Fruit fly (Drosophila melanogaster) whole organism, embryonic: ENCODE measurements around the gene CG11893.

Experiments
- ATbp ChIP-seq: fragments of 200-800 bp; sonication (Bioruptor generic); optimal IDR thresholded peaks from 2 replicates; lab custom pipeline; 2017; ENCODE audit warnings: missing biosample characterization, mild to moderate bottlenecking, missing genetic modification characterization, missing genetic modification reagents
- CG11085 ChIP-seq: fragments of 200-800 bp; sonication (Bioruptor generic); IDR thresholded peaks from 2 replicates; pipeline ENCODE4 v1.3.6; 2022; ENCODE audit warnings: missing biosample characterization, missing genetic modification characterization
- CG11398 ChIP-seq: fragments of 200-800 bp; sonication (Bioruptor generic); optimal IDR thresholded peaks from 2 replicates; lab custom pipeline; 2016; ENCODE audit warnings: missing biosample characterization, missing genetic modification characterization
- CG11723 ChIP-seq: fragments of 200-800 bp; sonication (Bioruptor generic); optimal IDR thresholded peaks from 2 replicates; lab custom pipeline; 2017; ENCODE audit warnings: missing biosample characterization, mild to moderate bottlenecking, missing genetic modification characterization
- CG12155 ChIP-seq: fragments of 200-800 bp; sonication (Bioruptor generic); optimal IDR thresholded peaks from 3 replicates; lab custom pipeline; 2016; ENCODE audit warnings: missing biosample characterization, missing genetic modification characterization
- CG1233 ChIP-seq: fragments of 200-800 bp; sonication (Bioruptor generic); optimal IDR thresholded peaks from 4 replicates; lab custom pipeline; 2018; ENCODE audit warnings: missing biosample characterization, mild to moderate bottlenecking, missing genetic modification characterization
- CG12391 ChIP-seq: fragments of 200-800 bp; sonication (Bioruptor generic); optimal IDR thresholded peaks from 3 replicates; lab custom pipeline; 2018; ENCODE audit warnings: missing biosample characterization, mild to moderate bottlenecking, missing genetic modification characterization, moderate library complexity
- CG12942 ChIP-seq: fragments of 200-800 bp; sonication (Bioruptor generic); optimal IDR thresholded peaks from 3 replicates; lab custom pipeline; 2016; ENCODE audit warnings: missing biosample characterization, missing genetic modification characterization
- CG13624 ChIP-seq: fragments of 200-800 bp; sonication (Bioruptor generic); optimal IDR thresholded peaks from 2 replicates; lab custom pipeline; 2016; ENCODE audit warnings: missing biosample characterization, missing genetic modification characterization
- CG15269 ChIP-seq: fragments of 200-800 bp; sonication (Bioruptor generic); optimal IDR thresholded peaks from 2 replicates; lab custom pipeline; 2018; ENCODE audit warnings: missing biosample characterization, mild to moderate bottlenecking, missing genetic modification characterization, moderate library complexity
- CG15514 ChIP-seq: fragments of 200-800 bp; sonication (Bioruptor generic); optimal IDR thresholded peaks from 3 replicates; lab custom pipeline; 2017; ENCODE audit warnings: missing biosample characterization, missing genetic modification characterization, mild to moderate bottlenecking, moderate library complexity, missing genetic modification reagents
- CG15696 ChIP-seq: fragments of 200-800 bp; sonication (Bioruptor generic); optimal IDR thresholded peaks from 2 replicates; lab custom pipeline; 2019; ENCODE audit warnings: missing biosample characterization, mild to moderate bottlenecking, missing genetic modification characterization, moderate library complexity
- CG16779 ChIP-seq: fragments of 200-800 bp; sonication (Bioruptor generic); IDR thresholded peaks from 2 replicates; pipeline ENCODE4 v1.3.6; 2022; ENCODE audit warnings: missing biosample characterization, missing genetic modification characterization
- CG16863 ChIP-seq: fragments of 200-800 bp; sonication (Bioruptor generic); optimal IDR thresholded peaks from 3 replicates; lab custom pipeline; 2016; ENCODE audit warnings: missing biosample characterization, missing genetic modification characterization
- CG17359 ChIP-seq: fragments of 200-800 bp; sonication (Bioruptor generic); optimal IDR thresholded peaks from 3 replicates; lab custom pipeline; 2018; ENCODE audit warnings: missing biosample characterization, mild to moderate bottlenecking, missing genetic modification characterization, moderate library complexity
- CG18476 ChIP-seq: fragments of 200-800 bp; sonication (Bioruptor generic); optimal IDR thresholded peaks from 2 replicates; lab custom pipeline; 2016; ENCODE audit warnings: missing biosample characterization, mild to moderate bottlenecking, missing genetic modification characterization
- CG2129 ChIP-seq: fragments of 200-800 bp; sonication (Bioruptor generic); IDR thresholded peaks from 2 replicates; pipeline ENCODE4 v1.3.6; 2022; ENCODE audit warnings: missing biosample characterization, missing genetic modification characterization; ENCODE audit not compliant: partially characterized antibody
- CG2889 ChIP-seq: fragments of 200-800 bp; sonication (Bioruptor generic); IDR thresholded peaks from 3 replicates; pipeline ENCODE4 v1.3.6; 2022; ENCODE audit warnings: missing biosample characterization, missing genetic modification characterization
- CG30431 ChIP-seq: fragments of 200-800 bp; sonication (Bioruptor generic); optimal IDR thresholded peaks from 2 replicates; lab custom pipeline; 2017; ENCODE audit warnings: missing biosample characterization, missing genetic modification characterization
- CG3065 ChIP-seq: fragments of 200-800 bp; sonication (Bioruptor generic); optimal IDR thresholded peaks from 2 replicates; lab custom pipeline; 2016; ENCODE audit warnings: missing biosample characterization, missing genetic modification characterization
- CG3281 ChIP-seq: fragments of 200-800 bp; sonication (Bioruptor generic); optimal IDR thresholded peaks from 3 replicates; lab custom pipeline; 2017; ENCODE audit warnings: missing biosample characterization, mild to moderate bottlenecking, missing genetic modification characterization
- CG33213 ChIP-seq: fragments of 200-800 bp; sonication (Bioruptor generic); optimal IDR thresholded peaks from 3 replicates; lab custom pipeline; 2016; ENCODE audit warnings: missing biosample characterization, missing genetic modification characterization
- CG3838 ChIP-seq: fragments of 200-800 bp; sonication (Bioruptor generic); optimal IDR thresholded peaks from 3 replicates; lab custom pipeline; 2016; ENCODE audit warnings: missing biosample characterization, missing genetic modification characterization
- CG42726 ChIP-seq: fragments of 200-800 bp; sonication (Bioruptor generic); IDR thresholded peaks from 2 replicates; pipeline ENCODE4 v1.3.6; 2022; ENCODE audit warnings: missing biosample characterization, missing genetic modification characterization; ENCODE audit not compliant: partially characterized antibody
- CG4360 ChIP-seq: fragments of 200-800 bp; sonication (Bioruptor generic); IDR thresholded peaks from 2 replicates; pipeline ENCODE4 v1.3.6; 2022; ENCODE audit warnings: missing biosample characterization, missing genetic modification characterization
- CG4617 ChIP-seq: fragments of 200-800 bp; sonication (Bioruptor generic); optimal IDR thresholded peaks from 3 replicates; lab custom pipeline; 2016; ENCODE audit warnings: missing biosample characterization, missing genetic modification characterization, borderline replicate concordance
- CG7963 ChIP-seq: fragments of 200-800 bp; sonication (Bioruptor generic); IDR thresholded peaks from 3 replicates; pipeline ENCODE4 v1.3.6; 2022; ENCODE audit warnings: missing biosample characterization, missing genetic modification characterization; ENCODE audit not compliant: partially characterized antibody
- CG8388 ChIP-seq: fragments of 200-800 bp; sonication (Bioruptor generic); optimal IDR thresholded peaks from 2 replicates; lab custom pipeline; 2019; ENCODE audit warnings: missing biosample characterization, mild to moderate bottlenecking, missing genetic modification characterization, moderate library complexity
- CG9727 ChIP-seq: fragments of 200-800 bp; sonication (Bioruptor generic); optimal IDR thresholded peaks from 3 replicates; lab custom pipeline; 2017; ENCODE audit warnings: missing biosample characterization, mild to moderate bottlenecking, missing genetic modification characterization
- Dad ChIP-seq: fragments of 200-800 bp; sonication (Bioruptor generic); optimal IDR thresholded peaks from 3 replicates; lab custom pipeline; 2016; ENCODE audit warnings: missing biosample characterization, missing genetic modification characterization
- Dek ChIP-seq: fragments of 200-800 bp; sonication (Bioruptor generic); optimal IDR thresholded peaks from 3 replicates; lab custom pipeline; 2019; ENCODE audit warnings: missing biosample characterization, mild to moderate bottlenecking, missing genetic modification characterization, moderate library complexity
- E2f2 ChIP-seq: fragments of 200-800 bp; sonication (Bioruptor generic); IDR thresholded peaks from 2 replicates; pipeline ENCODE4 v1.3.6; 2022; ENCODE audit warnings: missing biosample characterization, missing genetic modification characterization
- Ets97D ChIP-seq: fragments of 200-800 bp; sonication (Bioruptor generic); optimal IDR thresholded peaks from 3 replicates; lab custom pipeline; 2016; ENCODE audit warnings: missing biosample characterization, missing genetic modification characterization
- Jarid2 ChIP-seq: fragments of 200-800 bp; sonication (Bioruptor generic); optimal IDR thresholded peaks from 3 replicates; lab custom pipeline; 2017; ENCODE audit warnings: mild to moderate bottlenecking, missing biosample characterization, missing genetic modification reagents, missing genetic modification characterization
- NC2β ChIP-seq: fragments of 200-800 bp; sonication (Bioruptor generic); optimal IDR thresholded peaks from 2 replicates; lab custom pipeline; 2016; ENCODE audit warnings: missing biosample characterization, missing genetic modification characterization
- Poxn ChIP-seq: fragments of 200-800 bp; sonication (Bioruptor generic); IDR thresholded peaks from 2 replicates; pipeline ENCODE4 v1.3.6; 2022; ENCODE audit warnings: missing biosample characterization, missing genetic modification characterization
- Scr ChIP-seq: fragments of 200-800 bp; sonication (Bioruptor generic); IDR thresholded peaks from 2 replicates; pipeline ENCODE4 v1.3.6; 2022; ENCODE audit warnings: missing biosample characterization, missing genetic modification characterization; ENCODE audit not compliant: partially characterized antibody
- Sox100B ChIP-seq: fragments of 200-800 bp; sonication (Bioruptor generic); optimal IDR thresholded peaks from 3 replicates; lab custom pipeline; 2018; ENCODE audit warnings: missing biosample characterization, mild to moderate bottlenecking, missing genetic modification characterization
- Tbp ChIP-seq: fragments of >200 bp; optimal IDR thresholded peaks from 2 replicates; lab custom pipeline; 2018; ENCODE audit warnings: missing biosample characterization, missing genetic modification characterization
- Xbp1 ChIP-seq: fragments of 200-800 bp; sonication (Bioruptor generic); optimal IDR thresholded peaks from 3 replicates; lab custom pipeline; 2016; ENCODE audit warnings: missing biosample characterization, mild to moderate bottlenecking, missing genetic modification characterization
- bab2 ChIP-seq: fragments of 200-800 bp; sonication (Bioruptor generic); optimal IDR thresholded peaks from 2 replicates; lab custom pipeline; 2016; ENCODE audit warnings: missing biosample characterization, missing genetic modification characterization
- bigmax ChIP-seq: fragments of 200-800 bp; sonication (Bioruptor generic); optimal IDR thresholded peaks from 2 replicates; lab custom pipeline; 2018; ENCODE audit warnings: missing biosample characterization, mild to moderate bottlenecking, missing genetic modification characterization
- bowl ChIP-seq: fragments of 200-800 bp; sonication (Bioruptor generic); IDR thresholded peaks from 2 replicates; pipeline ENCODE4 v1.3.6; 2022; ENCODE audit warnings: missing biosample characterization, missing genetic modification characterization
- ci ChIP-seq: fragments of 200-800 bp; sonication (Bioruptor generic); IDR thresholded peaks from 3 replicates; pipeline ENCODE4 v1.3.6; 2022; ENCODE audit warnings: missing biosample characterization, missing genetic modification characterization
- gce ChIP-seq: fragments of 200-800 bp; sonication (Bioruptor generic); IDR thresholded peaks from 3 replicates; pipeline ENCODE4 v1.3.6; 2022; ENCODE audit warnings: missing biosample characterization, missing genetic modification characterization
- hb ChIP-seq: fragments of 200-800 bp; sonication (Bioruptor generic); IDR thresholded peaks from 3 replicates; pipeline ENCODE4 v1.3.6; 2022; ENCODE audit warnings: missing biosample characterization, missing genetic modification characterization; ENCODE audit not compliant: partially characterized antibody
- kay ChIP-seq: fragments of 200-800 bp; sonication (Bioruptor generic); optimal IDR thresholded peaks from 2 replicates; lab custom pipeline; 2016; ENCODE audit warnings: missing biosample characterization, missing genetic modification characterization
- lbe ChIP-seq: fragments of 200-800 bp; sonication (Bioruptor generic); optimal IDR thresholded peaks from 2 replicates; lab custom pipeline; 2016; ENCODE audit warnings: missing biosample characterization, mild to moderate bottlenecking, missing genetic modification characterization
- lola ChIP-seq, 3 experiments: fragments of >200 bp in 2 of 3; fragments of 200-800 bp in 1 of 3; sonication (Bioruptor generic) in 1 of 3; optimal IDR thresholded peaks; 2 replicates each; lab custom pipeline; 2017 to 2019; ENCODE audit warnings: missing biosample characterization in 3 of 3, missing genetic modification characterization in 3 of 3, mild to moderate bottlenecking in 1 of 3, moderate library complexity in 1 of 3
- mirr ChIP-seq: fragments of 200-800 bp; sonication (Bioruptor generic); optimal IDR thresholded peaks from 3 replicates; lab custom pipeline; 2018; ENCODE audit warnings: missing biosample characterization, mild to moderate bottlenecking, missing genetic modification characterization
- org-1 ChIP-seq: fragments of 200-800 bp; sonication (Bioruptor generic); optimal IDR thresholded peaks from 2 replicates; lab custom pipeline; 2017; ENCODE audit warnings: missing biosample characterization, missing genetic modification characterization
- zfh2 ChIP-seq: fragments of 200-800 bp; sonication (Bioruptor generic); optimal IDR thresholded peaks from 2 replicates; lab custom pipeline; 2016; ENCODE audit warnings: missing biosample characterization, missing genetic modification characterization

CG11893 gene

DNA sequence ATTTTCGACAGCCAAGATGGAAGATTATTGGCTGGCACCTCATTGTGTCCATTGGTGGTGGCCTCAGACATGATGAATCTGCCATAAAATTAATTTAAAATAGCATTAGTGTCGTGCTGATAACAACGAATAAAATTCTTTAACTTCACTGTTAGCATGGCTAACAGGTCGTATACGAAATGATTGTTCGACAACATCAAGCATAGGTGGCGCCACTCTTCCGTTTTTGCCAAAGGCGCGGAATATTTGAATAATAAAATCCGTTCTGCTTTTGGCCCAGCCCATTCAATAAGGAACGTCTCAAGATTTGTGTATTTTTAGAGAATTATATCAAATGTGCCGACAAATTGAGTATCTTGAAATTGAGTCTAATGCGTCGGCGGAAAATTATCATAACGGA lies 22.9 kb downstream of the CG11893 start:
- no peak for TF ChIP-seq CG4617
- TF ChIP-seq CG8388, result no peak
- TF ChIP-seq CG11723, result no peak
- no peak for TF ChIP-seq CG15696 (tag; lab: Kevin White, UChicago)
- no peak for TF ChIP-seq NC2β (GFP tag; lab: Kevin White, UChicago)
- no peak for TF ChIP-seq Dek (tag; lab: Kevin White, UChicago)
- TF ChIP-seq CG13624 (GFP tag; lab: Kevin White, UChicago), result no peak
- TF ChIP-seq CG2889 (GFP tag; lab: Robert Waterston, UW), result no peak
- TF ChIP-seq CG17359 (tag; lab: Kevin White, UChicago), result no peak
- TF ChIP-seq CG42726, result no peak
- TF ChIP-seq gce (GFP tag; lab: Robert Waterston, UW), result no peak
- TF ChIP-seq Xbp1 (GFP tag; lab: Kevin White, UChicago), result no peak
- no peak for TF ChIP-seq CG16779 (GFP tag; lab: Robert Waterston, UW)
- peak; percentile 11 for TF ChIP-seq CG3281 (GFP tag; lab: Kevin White, UChicago)
- TF ChIP-seq CG12942 (GFP tag; lab: Kevin White, UChicago), result no peak
- no peak for TF ChIP-seq CG9727 (GFP tag; lab: Kevin White, UChicago)
- TF ChIP-seq bowl (GFP tag; lab: Robert Waterston, UW), result no peak
- no peak for TF ChIP-seq CG3838 (GFP tag; lab: Kevin White, UChicago)
- no peak for TF ChIP-seq Sox100B (GFP tag; lab: Kevin White, UChicago)
- TF ChIP-seq CG7963 (GFP tag; lab: Robert Waterston, UW), result no peak
- TF ChIP-seq CG15269 (tag; lab: Kevin White, UChicago), result no peak
- TF ChIP-seq Scr, result no peak
- TF ChIP-seq CG3065 (GFP tag; lab: Kevin White, UChicago), result no peak
- no peak for TF ChIP-seq Tbp
- no peak for TF ChIP-seq bigmax
- peak; percentile 11 for TF ChIP-seq CG1233 (GFP tag; lab: Kevin White, UChicago)
- TF ChIP-seq Dad, result no peak
- no peak for TF ChIP-seq CG11398 (GFP tag; lab: Kevin White, UChicago)
- no peak for TF ChIP-seq lbe (GFP tag; lab: Kevin White, UChicago)
- no peak for TF ChIP-seq zfh2 (GFP tag; lab: Kevin White, UChicago)
- no peak for TF ChIP-seq CG16863 (GFP tag; lab: Kevin White, UChicago)
- TF ChIP-seq bab2 (GFP tag; lab: Kevin White, UChicago), result no peak
- TF ChIP-seq hb, result no peak
- no peak for TF ChIP-seq CG30431 (GFP tag; lab: Kevin White, UChicago)
- no peak for TF ChIP-seq ATbp (GFP tag; lab: Kevin White, UChicago)
- TF ChIP-seq CG2129 (GFP tag; lab: Robert Waterston, UW), result no peak
- no peak for TF ChIP-seq CG33213 (GFP tag; lab: Kevin White, UChicago)
- TF ChIP-seq CG4360, result no peak
- TF ChIP-seq CG12391 (tag; lab: Kevin White, UChicago), result no peak
- no peak for TF ChIP-seq org-1 (GFP tag; lab: Kevin White, UChicago)
- TF ChIP-seq kay, result no peak
- no peak for TF ChIP-seq CG18476 (GFP tag; lab: Kevin White, UChicago)
- TF ChIP-seq CG11085, result no peak
- TF ChIP-seq Jarid2 (GFP tag; lab: Kevin White, UChicago), result no peak
- no peak for TF ChIP-seq CG12155 (GFP tag; lab: Kevin White, UChicago)
- peak; percentile 29 for TF ChIP-seq CG15514 (GFP tag; lab: Kevin White, UChicago)
- TF ChIP-seq lola (GFP tag; optimal IDR thresholded peaks at IDR 0.05; lab: Kevin White, UChicago), result no peak
- TF ChIP-seq Ets97D (GFP tag; lab: Kevin White, UChicago), result peak; percentile 22
- TF ChIP-seq Poxn (GFP tag; lab: Robert Waterston, UW), result no peak
- peak; percentile 63 for TF ChIP-seq E2f2 (GFP tag; lab: Robert Waterston, UW)
- peak; percentile 49 for TF ChIP-seq mirr
- no peak for TF ChIP-seq ci (GFP tag; lab: Robert Waterston, UW)
